Worm (Caenorhabditis elegans) whole organism, L4/young adult: ENCODE measurements around the gene T05H10.4.
A peak's percentile ranks its signal among the peaks of the same experiment; 100 is the strongest.

ENCODE experiments used
- W03F9.2 ChIP-seq: fragments of 150-350 bp; optimal IDR thresholded peaks from 2 replicates; lab custom pipeline; 2014; ENCODE audit warnings: missing biosample characterization, missing genetic modification characterization
- dao-5 ChIP-seq: sonication (generic microtip); optimal IDR thresholded peaks from 2 replicates; lab custom pipeline; 2016; ENCODE audit warnings: missing genotype, missing genetic modification characterization, moderate library complexity, missing compliant biosample characterization
- him-1 ChIP-seq: sonication (generic microtip); optimal IDR thresholded peaks from 2 replicates; lab custom pipeline; 2016; ENCODE audit warnings: missing genotype, missing genetic modification reagents, missing genetic modification characterization, missing compliant biosample characterization

The T05H10.4 gene

DNA sequence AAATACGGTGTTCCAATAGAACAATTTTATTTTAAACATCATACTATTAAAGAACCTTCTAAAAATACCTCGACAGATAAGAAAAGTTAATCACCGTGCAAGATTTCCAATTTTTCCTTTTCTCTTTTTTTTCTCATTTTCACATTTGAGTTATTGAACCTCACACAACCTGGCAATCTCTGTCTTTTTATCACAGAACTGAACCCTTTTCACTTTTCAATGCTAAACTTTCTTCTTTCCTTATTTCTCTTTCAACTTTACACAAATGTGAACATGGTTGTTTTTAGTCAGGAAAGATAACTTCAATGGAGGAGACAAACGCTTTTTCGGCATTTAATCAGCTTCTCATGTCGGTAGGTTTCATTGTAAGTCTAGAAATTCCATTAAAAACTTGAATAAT is at the start of gene T05H10.4:
Gene T05H10.4, plus strand, starts transcription at position 301 of the 400 bp plus-strand sequence.
- TF ChIP-seq W03F9.2 (no peak), dao-5 (tag; lab: Kevin White, UChicago) (no peak), him-1 (tag; lab: Kevin White, UChicago) (no peak)

DNA sequence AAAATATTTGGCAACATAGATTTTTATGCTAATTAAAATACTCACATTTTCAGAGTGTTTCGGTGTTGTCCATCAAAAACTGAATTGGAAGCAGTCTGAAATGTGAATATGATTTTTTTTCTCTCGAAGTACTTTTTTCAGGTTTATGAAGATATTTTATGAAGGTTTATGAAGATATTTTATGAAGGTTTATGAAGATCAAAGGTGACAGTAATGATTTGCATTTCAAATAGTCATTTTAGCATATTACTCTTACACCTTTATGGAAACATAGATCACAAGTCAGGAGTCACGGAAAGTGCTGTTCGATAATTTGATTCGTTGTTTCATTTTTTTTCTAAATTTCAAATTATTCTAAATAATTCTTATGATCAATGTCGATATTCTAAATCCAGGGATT is 48.8 kb upstream of the T05H10.4 start, which contains the start of gene pgp-11:
Gene pgp-11, minus strand, starts transcription at position 101 of the 400 bp plus-strand sequence.
- no peak for TF ChIP-seq him-1 (tag; lab: Kevin White, UChicago)

DNA sequence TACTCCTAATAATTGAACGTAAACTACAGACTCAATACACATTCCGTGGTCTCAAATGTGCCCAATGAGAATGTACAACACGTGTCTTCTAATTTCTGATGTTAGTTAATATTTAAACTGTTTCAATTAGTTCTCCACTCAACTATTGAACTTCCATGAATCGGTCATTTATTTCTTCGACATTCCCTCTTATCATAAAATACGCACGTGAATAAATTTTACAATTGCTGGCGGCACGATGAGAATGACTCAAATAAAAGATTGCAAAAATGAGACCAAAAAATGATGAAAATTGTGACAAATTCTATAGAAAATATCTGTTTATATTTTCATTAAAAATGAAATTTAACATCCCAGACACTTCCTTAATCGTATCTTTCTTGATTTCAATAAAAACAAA is 48.2 kb upstream of the T05H10.4 start:
- TF ChIP-seq him-1 (tag; lab: Kevin White, UChicago) (no peak), W03F9.2 (no peak), dao-5 (tag; lab: Kevin White, UChicago) (no peak)

DNA sequence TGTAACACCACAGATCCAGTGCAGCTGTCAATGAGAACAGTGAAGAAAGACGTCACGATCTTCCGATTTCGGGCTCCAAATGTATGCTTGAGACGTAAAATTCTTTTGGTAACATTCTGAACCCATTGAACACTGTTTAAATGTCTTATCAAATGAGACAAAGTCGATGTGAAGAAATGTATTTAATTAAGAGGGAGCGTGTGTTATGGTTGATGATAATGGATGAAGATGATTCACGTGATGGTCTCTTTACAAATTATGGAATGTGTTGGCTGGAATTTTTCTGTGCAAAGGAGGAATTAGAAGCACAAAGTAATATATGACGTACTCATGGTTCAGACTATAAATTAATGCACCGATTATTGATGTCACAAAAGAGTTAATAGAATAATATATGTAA is 46.0 kb upstream of the T05H10.4 start:
- no peak for TF ChIP-seq W03F9.2
- TF ChIP-seq dao-5 (tag; lab: Kevin White, UChicago) = no peak
- TF ChIP-seq him-1 (tag; lab: Kevin White, UChicago) = no peak

DNA sequence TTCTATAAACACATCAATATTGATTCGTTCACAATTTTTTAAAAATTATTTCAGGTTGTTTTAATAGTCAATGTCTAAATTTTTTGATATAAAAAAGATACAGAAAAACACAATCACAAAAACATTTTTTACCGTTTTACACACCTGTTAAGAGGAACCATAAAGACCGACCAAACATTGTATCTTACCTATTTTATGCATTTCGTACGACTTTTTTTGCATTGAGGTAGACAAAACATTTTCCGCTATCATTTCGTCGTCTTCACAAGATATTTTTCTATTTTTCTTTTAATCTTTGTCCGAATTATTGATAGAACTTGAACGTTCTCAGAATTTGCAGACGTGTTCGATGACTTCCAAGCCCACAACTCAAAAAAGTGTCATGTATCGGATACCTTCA is 44.6 kb upstream of the T05H10.4 start, which contains the start of gene glna-2:
Gene glna-2, plus strand, starts transcription at position 301 of the 400 bp plus-strand sequence.
- TF ChIP-seq W03F9.2 = no peak
- TF ChIP-seq dao-5 (tag; lab: Kevin White, UChicago) = no peak
- no peak for TF ChIP-seq him-1 (tag; lab: Kevin White, UChicago)

DNA sequence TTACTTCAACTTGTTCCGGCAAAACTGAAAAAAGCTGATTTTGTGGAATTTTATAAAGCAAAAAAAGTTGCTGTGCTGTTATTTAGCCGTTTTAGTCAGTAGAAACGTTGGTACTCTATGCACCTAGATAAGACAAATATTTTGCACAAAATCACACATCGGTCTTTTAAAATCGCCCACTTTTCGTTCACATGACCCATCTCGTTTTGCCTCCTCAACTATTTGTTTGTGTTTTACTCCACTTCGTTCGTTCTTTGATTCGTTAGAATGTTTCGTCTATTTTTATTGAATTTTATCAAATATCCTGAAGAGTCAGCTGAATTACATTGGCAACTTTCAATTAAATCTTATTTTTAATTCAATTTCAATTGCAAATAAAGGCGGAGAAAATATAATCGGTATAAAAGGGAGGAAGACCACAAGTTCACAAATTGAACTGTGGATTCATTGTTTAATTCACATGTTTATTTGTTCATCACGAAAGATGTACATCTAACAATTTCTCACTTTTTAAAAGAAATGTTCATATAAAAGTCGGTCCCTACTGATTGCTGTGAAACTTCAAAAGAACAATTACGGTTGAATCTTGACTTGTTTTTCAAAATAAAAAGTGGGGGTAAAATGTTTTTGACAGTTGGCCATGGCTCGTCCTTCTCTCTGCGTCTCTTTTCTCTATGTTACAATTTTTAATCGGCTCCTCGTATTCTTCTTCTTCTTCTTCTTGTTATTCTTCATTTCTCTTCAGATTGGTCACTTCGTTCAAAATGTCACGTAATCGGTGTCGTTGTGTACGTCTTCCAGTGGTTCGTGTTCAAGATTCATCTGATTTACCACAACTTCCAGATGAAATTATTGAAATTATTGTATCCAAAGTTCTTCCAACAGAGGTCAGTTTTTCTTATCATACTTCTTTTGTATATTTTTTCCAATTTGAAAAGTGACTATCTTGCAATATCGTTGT is 40.6 kb upstream of the T05H10.4 start, which contains the start of gene DH11.2:
Gene DH11.2, plus strand, starts transcription at position 746 of the 961 bp plus-strand sequence.
- TF ChIP-seq him-1 (tag; lab: Kevin White, UChicago) = no peak
- no peak for TF ChIP-seq dao-5 (tag; lab: Kevin White, UChicago)
- no peak for TF ChIP-seq W03F9.2

DNA sequence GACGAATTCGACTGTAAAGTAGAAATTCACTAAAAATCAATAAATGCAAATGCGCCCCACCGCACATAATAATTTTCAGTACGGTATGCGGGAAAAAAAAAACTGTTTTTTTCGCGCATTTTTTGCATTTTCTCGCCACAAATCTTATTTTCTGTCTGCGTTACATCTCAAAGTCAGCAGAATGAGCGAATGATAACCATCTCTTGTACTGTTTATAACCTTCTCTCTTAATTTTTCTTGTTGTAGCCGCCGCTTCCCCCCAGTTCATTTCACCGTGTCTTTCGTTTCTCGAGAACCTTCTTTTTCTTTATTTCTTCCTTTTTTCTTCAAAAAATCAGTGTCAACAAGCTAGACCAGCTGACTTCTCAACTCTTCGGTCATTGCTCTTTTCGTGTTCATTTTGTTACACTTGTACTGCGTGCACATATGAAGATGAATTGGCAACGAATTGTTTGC is 37.4 kb upstream of the T05H10.4 start:
- TF ChIP-seq W03F9.2 = peak; percentile 29
- no peak for TF ChIP-seq dao-5 (tag; lab: Kevin White, UChicago)
- no peak for TF ChIP-seq him-1 (tag; lab: Kevin White, UChicago)

DNA sequence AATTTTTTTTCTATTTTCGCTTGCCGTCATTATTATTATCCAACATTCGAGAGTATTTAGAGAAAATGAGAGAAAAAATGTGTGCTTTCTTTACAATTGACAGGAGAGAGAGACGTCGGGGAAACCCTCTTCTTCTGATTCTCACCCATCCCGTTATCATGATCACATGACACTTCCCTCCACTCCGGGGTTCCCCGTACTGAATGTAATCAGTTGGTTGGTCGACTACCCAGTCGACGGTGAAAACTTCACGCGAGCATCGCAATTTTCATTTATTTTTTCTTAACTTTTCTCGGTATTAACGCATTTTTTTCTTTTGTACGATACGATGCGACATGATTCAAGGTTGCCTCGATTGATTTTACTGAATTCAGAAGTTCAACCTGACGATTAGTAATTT is 36.8 kb upstream of the T05H10.4 start:
- TF ChIP-seq W03F9.2 = peak; percentile 58
- no peak for TF ChIP-seq dao-5 (tag; lab: Kevin White, UChicago)
- TF ChIP-seq him-1 (tag; lab: Kevin White, UChicago) = no peak

DNA sequence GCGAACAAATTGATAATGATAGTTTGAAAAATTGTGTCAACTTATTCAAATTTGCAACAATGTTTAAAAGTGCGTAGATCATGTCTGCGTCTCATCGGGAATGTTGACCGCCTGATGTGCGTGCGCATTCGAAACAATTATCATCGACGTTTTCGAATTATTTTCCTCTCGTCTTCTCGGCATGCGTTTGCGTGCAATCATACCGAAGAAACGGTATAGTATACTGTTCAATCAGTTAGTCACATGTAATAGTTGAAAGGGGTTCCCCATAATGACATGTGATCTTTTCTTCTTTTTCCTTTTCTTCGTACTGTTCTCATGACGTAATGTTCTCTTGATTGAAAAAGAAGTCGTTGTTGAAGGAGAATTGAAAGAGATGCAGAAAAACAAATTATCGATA is 36.2 kb upstream of the T05H10.4 start:
- TF ChIP-seq W03F9.2 = peak; percentile 34
- TF ChIP-seq him-1 (tag; lab: Kevin White, UChicago) = no peak
- peak; percentile 37 for TF ChIP-seq dao-5 (tag; lab: Kevin White, UChicago)

DNA sequence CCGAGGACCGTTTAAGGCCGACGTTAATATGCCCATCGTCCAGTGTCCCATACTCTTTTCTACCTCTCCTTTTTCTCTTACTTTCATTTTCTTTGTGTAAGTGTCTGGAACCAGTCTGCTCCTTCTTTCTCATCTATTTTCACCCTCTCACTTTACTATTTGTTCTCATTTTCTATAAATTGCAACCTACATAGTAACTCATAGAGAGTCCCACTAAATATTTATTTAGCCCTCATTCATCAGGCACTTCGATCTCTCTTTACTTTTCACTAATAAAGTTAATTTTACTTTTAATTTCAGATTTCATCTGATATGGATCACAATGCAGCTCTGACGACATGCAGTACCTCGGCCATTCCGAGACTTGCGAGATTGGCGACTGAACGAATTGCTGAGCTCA is 35.6 kb upstream of the T05H10.4 start, which contains the start of gene zyg-11:
Gene zyg-11, plus strand, starts transcription at position 301 of the 400 bp plus-strand sequence.
- no peak for TF ChIP-seq W03F9.2
- no peak for TF ChIP-seq him-1 (tag; lab: Kevin White, UChicago)
- TF ChIP-seq dao-5 (tag; lab: Kevin White, UChicago) = no peak

DNA sequence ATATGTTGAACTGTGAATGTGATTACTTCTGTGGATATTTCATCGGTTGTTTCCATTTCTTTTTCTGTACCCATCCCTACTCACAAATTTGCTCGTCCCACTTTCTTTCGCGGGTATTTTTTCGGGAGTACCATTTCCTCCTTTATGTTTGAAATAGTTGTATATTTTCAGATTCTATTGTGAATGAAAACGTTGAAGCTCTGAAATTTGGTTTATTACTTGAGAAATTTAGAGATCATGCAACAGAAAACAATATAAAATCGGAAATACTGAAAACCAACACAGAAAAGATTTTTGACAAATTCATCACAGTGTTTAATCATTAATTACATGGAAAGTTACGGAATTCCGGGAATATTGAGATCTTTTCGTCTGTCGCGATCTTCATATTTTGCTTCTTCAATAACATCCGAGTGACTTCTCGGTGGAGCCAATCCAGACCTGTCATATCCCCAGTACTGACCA is 32.3 kb upstream of the T05H10.4 start:
- TF ChIP-seq dao-5 (tag; lab: Kevin White, UChicago) (no peak), him-1 (tag; lab: Kevin White, UChicago) (no peak)

DNA sequence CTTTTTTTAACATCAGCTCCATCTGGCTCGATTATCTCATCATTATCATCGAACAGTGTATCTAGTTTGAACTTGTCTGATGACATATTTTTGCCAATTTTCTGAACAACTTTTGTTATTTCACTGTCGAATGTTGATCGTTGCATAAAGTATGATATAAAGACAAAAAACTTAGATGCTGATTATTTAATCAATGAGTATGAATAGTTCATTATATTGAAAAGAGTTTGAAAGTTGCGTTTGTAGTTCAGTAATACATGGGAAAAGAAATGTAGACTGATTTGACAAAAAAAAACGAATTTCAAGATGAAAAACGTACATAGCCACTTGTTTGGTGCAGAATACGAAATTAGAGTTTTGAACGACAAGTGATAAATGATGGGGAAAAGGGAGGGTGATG is 30.5 kb upstream of the T05H10.4 start, which contains the start of gene hda-2:
Gene hda-2, minus strand, starts transcription at position 101 of the 400 bp plus-strand sequence.
- TF ChIP-seq him-1 (tag; lab: Kevin White, UChicago) = no peak
- no peak for TF ChIP-seq dao-5 (tag; lab: Kevin White, UChicago)
- no peak for TF ChIP-seq W03F9.2

DNA sequence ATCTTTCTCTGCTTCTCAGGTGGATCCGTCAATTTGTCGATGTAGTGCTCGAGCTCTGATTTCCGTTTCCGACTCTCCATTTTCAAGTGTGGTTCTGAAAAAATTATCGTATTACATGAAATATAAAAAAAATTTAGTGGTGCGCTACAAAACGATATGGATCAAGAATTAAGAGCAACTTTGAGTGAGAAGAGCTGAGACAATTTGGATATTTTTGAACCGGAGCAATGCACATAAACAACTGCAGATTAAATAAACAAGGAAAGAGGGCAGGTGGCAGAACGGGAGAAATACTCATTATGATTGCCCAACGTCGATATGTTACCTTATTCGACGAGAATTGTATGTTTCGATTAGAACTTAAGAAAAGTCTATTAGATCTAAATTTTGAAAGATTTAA is 25.3 kb upstream of the T05H10.4 start, which contains the start of gene swsn-7:
Gene swsn-7, minus strand, starts transcription at position 101 of the 400 bp plus-strand sequence.
- TF ChIP-seq dao-5 (tag; lab: Kevin White, UChicago) (no peak), W03F9.2 (no peak)

DNA sequence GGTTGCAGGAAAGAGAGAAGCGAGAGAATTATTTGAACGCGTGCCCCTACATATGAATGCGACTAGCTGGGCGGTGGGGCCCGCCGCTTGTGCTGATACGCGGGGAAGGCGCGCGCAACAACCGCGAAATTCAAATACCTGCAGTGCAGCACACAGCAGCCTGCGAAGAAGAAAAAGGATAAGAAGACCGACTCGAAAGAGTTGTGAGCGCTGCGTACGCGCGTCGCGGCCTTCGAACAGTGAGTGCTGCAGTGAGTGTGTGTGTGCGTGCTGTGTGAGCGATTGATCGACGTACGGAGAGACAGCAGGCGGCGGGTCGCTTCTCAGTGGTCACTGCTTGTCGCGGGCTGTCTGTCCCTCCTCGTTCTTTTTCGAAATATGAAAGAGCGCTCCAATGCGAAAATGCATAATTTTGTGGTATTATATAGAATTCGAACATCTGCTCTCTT is 24.7 kb upstream of the T05H10.4 start:
- TF ChIP-seq him-1 (tag; lab: Kevin White, UChicago) (peak; percentile 93), dao-5 (tag; lab: Kevin White, UChicago) (peak; percentile 70), W03F9.2 (no peak)
